Fruit fly (Drosophila melanogaster) whole organism, wandering third instar larva: ENCODE data around the gene Rsbp15.
A peak's percentile ranks its signal among the peaks of the same experiment; 100 is the strongest.

Experiments used
- Abd-B ChIP-seq: fragments of >200 bp; optimal IDR thresholded peaks from 2 replicates; lab custom pipeline; 2017; ENCODE audit warnings: missing biosample characterization, missing genetic modification characterization
- CG9705 ChIP-seq: fragments of 200-800 bp; sonication (Bioruptor generic); optimal IDR thresholded peaks from 2 replicates; lab custom pipeline; 2018; ENCODE audit warnings: missing biosample characterization, mild to moderate bottlenecking, missing genetic modification characterization
- CrebA ChIP-seq: fragments of 200-800 bp; sonication (Bioruptor generic); optimal IDR thresholded peaks from 2 replicates; lab custom pipeline; 2016; ENCODE audit warnings: missing biosample characterization, mild to moderate bottlenecking, missing genetic modification characterization, borderline replicate concordance
- Dfd ChIP-seq: fragments of >200 bp; optimal IDR thresholded peaks from 2 replicates; lab custom pipeline; 2017; ENCODE audit warnings: missing biosample characterization, missing genetic modification characterization
- Dif ChIP-seq: fragments of 200-275, 200-300 bp; sonication (Bioruptor generic); optimal IDR thresholded peaks from 2 replicates; lab custom pipeline; 2018; ENCODE audit warnings: missing biosample characterization, missing genetic modification characterization; ENCODE audit not compliant: partially characterized antibody
- GATAd ChIP-seq: sonication (Bioruptor generic); optimal IDR thresholded peaks from 2 replicates; lab custom pipeline; 2016; ENCODE audit warnings: missing biosample characterization, missing genetic modification characterization
- HLH106 ChIP-seq: fragments of 200-800 bp; optimal IDR thresholded peaks from 3 replicates; lab custom pipeline; 2019; ENCODE audit warnings: missing biosample characterization, mild to moderate bottlenecking, missing genetic modification characterization, moderate library complexity
- Hnf4 ChIP-seq: fragments of 200-800 bp; sonication (Bioruptor generic); optimal IDR thresholded peaks from 2 replicates; lab custom pipeline; 2016; ENCODE audit warnings: missing biosample characterization, mild to moderate bottlenecking, missing genetic modification characterization
- Hr78 ChIP-seq: fragments of >200 bp; optimal IDR thresholded peaks from 2 replicates; lab custom pipeline; 2017; ENCODE audit warnings: missing biosample characterization, missing genetic modification characterization
- Hr83 ChIP-seq: fragments of 200-300 bp; sonication (Bioruptor generic); optimal IDR thresholded peaks from 2 replicates; lab custom pipeline; 2016; ENCODE audit warnings: missing biosample characterization, mild to moderate bottlenecking, missing genetic modification characterization, moderate library complexity; ENCODE audit not compliant: poor library complexity, severe bottlenecking
- Jra ChIP-seq: sonication (Bioruptor generic); optimal IDR thresholded peaks from 2 replicates; lab custom pipeline; 2016; ENCODE audit warnings: missing biosample characterization, missing genetic modification characterization
- Myc ChIP-seq: fragments of >200 bp; optimal IDR thresholded peaks from 2 replicates; lab custom pipeline; 2017
- N ChIP-seq: fragments of >200 bp; optimal IDR thresholded peaks from 2 replicates; lab custom pipeline; 2018; ENCODE audit warnings: missing biosample characterization, missing external identifiers, missing genetic modification characterization
- Rel ChIP-seq, 2 experiments: fragments of 200-800 bp; sonication (Bioruptor generic) in 1 of 2; optimal IDR thresholded peaks; 2 replicates in 1 of 2; 3 replicates in 1 of 2; lab custom pipeline; 2016 to 2019; ENCODE audit warnings: mild to moderate bottlenecking in 2 of 2, missing biosample characterization in 2 of 2, missing genetic modification characterization in 2 of 2, moderate library complexity in 1 of 2
- Vsx2 ChIP-seq: fragments of 200-300, 225-300 bp; sonication (Bioruptor generic); optimal IDR thresholded peaks from 2 replicates; lab custom pipeline; 2018; ENCODE audit warnings: missing biosample characterization, missing genetic modification characterization; ENCODE audit not compliant: partially characterized antibody
- br ChIP-seq: fragments of 200-800 bp; sonication (Bioruptor generic); optimal IDR thresholded peaks from 2 replicates; lab custom pipeline; 2016; ENCODE audit warnings: missing biosample characterization, missing genetic modification characterization
- brk ChIP-seq: fragments of 200-800 bp; sonication (Bioruptor generic); optimal IDR thresholded peaks from 2 replicates; lab custom pipeline; 2016; ENCODE audit warnings: missing biosample characterization, mild to moderate bottlenecking, missing genetic modification characterization
- dl ChIP-seq, 2 experiments: fragments of 175-275, 200-275 bp in 1 of 2; fragments of 200-275 bp in 1 of 2; sonication (Bioruptor generic); optimal IDR thresholded peaks; lab custom pipeline; 2018; ENCODE audit warnings: mild to moderate bottlenecking in 2 of 2, missing biosample characterization in 2 of 2, missing genetic modification characterization in 2 of 2, moderate library complexity in 2 of 2; ENCODE audit not compliant: partially characterized antibody in 2 of 2, insufficient read depth in 1 of 2
- dmrt93B ChIP-seq: fragments of 200-800 bp; sonication (Bioruptor generic); optimal IDR thresholded peaks from 2 replicates; lab custom pipeline; 2018; ENCODE audit warnings: missing biosample characterization, mild to moderate bottlenecking, missing genetic modification characterization
- dsf ChIP-seq: sonication (Bioruptor generic); optimal IDR thresholded peaks from 2 replicates; lab custom pipeline; 2016; ENCODE audit warnings: missing biosample characterization, missing genetic modification characterization, borderline replicate concordance
- foxo ChIP-seq, 2 experiments: fragments of 200-800 bp; sonication (Bioruptor generic); optimal IDR thresholded peaks; 2 replicates in 1 of 2; 3 replicates in 1 of 2; lab custom pipeline; 2016 to 2017; ENCODE audit warnings: missing biosample characterization in 2 of 2, missing genetic modification characterization in 2 of 2
- fru ChIP-seq: fragments of 200-800 bp; sonication (Bioruptor generic); optimal IDR thresholded peaks from 3 replicates; lab custom pipeline; 2016; ENCODE audit warnings: missing biosample characterization, mild to moderate bottlenecking, missing genetic modification characterization
- h ChIP-seq: fragments of 200-800 bp; sonication (Bioruptor generic); optimal IDR thresholded peaks from 3 replicates; lab custom pipeline; 2016; ENCODE audit warnings: missing biosample characterization, mild to moderate bottlenecking, missing genetic modification characterization
- jim ChIP-seq: fragments of 175-275, 200-325 bp; sonication (Bioruptor generic); optimal IDR thresholded peaks from 2 replicates; lab custom pipeline; 2016; ENCODE audit warnings: missing biosample characterization, mild to moderate bottlenecking, missing genetic modification characterization
- lola ChIP-seq: fragments of >200 bp; optimal IDR thresholded peaks from 2 replicates; lab custom pipeline; 2017; ENCODE audit warnings: missing biosample characterization, missing genetic modification characterization
- psq ChIP-seq: fragments of 200-800 bp; sonication (Bioruptor generic); optimal IDR thresholded peaks from 3 replicates; lab custom pipeline; 2017; ENCODE audit warnings: missing biosample characterization, mild to moderate bottlenecking, missing genetic modification characterization, moderate library complexity
- rgr ChIP-seq: fragments of 200-800 bp; sonication (Bioruptor generic); optimal IDR thresholded peaks from 3 replicates; lab custom pipeline; 2016; ENCODE audit warnings: missing biosample characterization, mild to moderate bottlenecking, missing genetic modification characterization
- sv ChIP-seq: fragments of 200-800 bp; sonication (Bioruptor generic); optimal IDR thresholded peaks from 3 replicates; lab custom pipeline; 2016; ENCODE audit warnings: missing biosample characterization, missing genetic modification characterization
- usp ChIP-seq: fragments of >200 bp; optimal IDR thresholded peaks from 2 replicates; lab custom pipeline; 2017; ENCODE audit warnings: missing biosample characterization, missing genetic modification characterization

The Rsbp15 gene

DNA sequence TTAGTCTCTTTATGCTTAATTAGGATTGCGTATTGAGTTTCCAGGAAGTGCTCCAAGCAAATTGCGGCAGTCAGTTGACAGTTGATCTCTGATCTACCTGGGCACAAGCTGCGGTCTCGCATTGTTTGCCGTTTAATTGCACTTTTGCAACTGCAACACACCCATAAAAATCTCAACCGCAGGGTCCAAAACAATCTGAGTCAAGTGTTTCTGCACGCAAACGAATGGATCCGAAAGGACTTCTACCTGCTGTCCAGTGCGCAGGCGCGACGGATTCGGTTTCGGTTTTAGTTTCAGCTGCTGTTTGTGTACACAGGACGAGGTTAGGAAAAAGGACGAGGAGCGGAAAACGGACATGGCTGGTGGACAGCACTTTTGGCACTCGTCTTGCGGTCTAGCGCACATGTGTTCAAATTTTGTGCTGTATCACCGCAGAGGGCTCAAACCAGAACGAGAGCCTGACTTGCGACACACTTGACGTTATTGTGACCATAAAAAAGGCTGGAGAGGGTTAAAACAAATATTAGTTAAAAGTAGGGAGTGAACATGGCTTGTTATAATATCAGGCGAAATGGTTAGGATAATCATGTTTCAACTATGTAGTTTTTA lies 30.4 kb downstream of the Rsbp15 start:
- no peak for TF ChIP-seq br (GFP tag; lab: Kevin White, UChicago)
- no peak for TF ChIP-seq CG9705 (GFP tag; lab: Kevin White, UChicago)
- no peak for TF ChIP-seq Hnf4
- TF ChIP-seq rgr (GFP tag; lab: Kevin White, UChicago) = no peak
- TF ChIP-seq Rel (GFP tag; optimal IDR thresholded peaks at IDR 0.05; lab: Kevin White, UChicago) = no peak
- no peak for TF ChIP-seq Rel (tag; optimal IDR thresholded peaks at IDR 0.05; lab: Kevin White, UChicago)
- TF ChIP-seq Dfd (GFP tag; lab: Kevin White, UChicago) = no peak
- no peak for TF ChIP-seq usp (GFP tag; lab: Kevin White, UChicago)
- no peak for TF ChIP-seq Hr83 (GFP tag; lab: Kevin White, UChicago)
- TF ChIP-seq sv (GFP tag; lab: Kevin White, UChicago) = no peak
- TF ChIP-seq lola (GFP tag; lab: Kevin White, UChicago) = no peak
- no peak for TF ChIP-seq CrebA (GFP tag; lab: Kevin White, UChicago)
- TF ChIP-seq dsf (GFP tag; lab: Kevin White, UChicago) = no peak
- no peak for TF ChIP-seq Vsx2

DNA sequence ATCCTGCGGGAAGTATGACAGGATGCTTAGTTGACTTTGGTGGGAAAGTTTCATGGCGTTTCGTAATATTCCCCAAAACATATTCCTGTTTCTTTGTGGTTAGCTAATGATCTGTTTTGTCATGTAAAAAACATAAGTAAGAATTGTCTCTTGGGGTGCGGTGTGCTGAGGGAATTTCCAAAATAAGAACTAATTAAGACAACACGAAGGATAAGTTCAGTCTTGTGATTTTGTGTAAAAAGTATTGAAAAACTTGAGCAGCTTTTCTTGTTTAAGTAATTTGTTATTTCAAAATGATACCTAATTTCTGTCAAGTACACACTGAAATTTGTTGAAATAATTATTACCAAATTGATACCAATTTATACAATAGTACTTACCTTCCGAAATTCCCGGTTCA lies 31.7 kb downstream of the Rsbp15 start, which contains the start of gene CG3942:
TSS of gene CG3942 (plus strand) at position 301 of the 400 bp plus-strand sequence.
- TF ChIP-seq sv (GFP tag; lab: Kevin White, UChicago) (no peak), Dfd (GFP tag; lab: Kevin White, UChicago) (no peak), fru (GFP tag; lab: Kevin White, UChicago) (no peak), jim (GFP tag; lab: Kevin White, UChicago) (no peak)

DNA sequence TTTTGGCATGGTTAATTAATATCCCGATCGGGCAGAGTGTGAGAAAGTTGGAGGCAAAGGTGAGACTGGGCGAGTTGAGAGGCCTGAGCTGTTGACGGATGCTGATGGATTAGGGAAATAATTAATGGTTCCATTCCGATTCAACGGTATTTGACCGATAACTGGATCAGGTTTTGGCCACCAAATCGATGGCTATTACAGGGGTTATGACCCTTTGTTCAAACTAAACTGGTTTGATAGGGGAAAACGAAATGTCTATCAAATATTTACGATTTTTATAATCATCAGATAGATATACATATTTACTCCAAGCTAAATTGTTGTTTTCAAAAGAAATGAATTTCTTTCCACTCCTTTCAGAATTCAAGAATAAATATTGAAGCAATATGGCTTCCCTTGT lies 36.2 kb downstream of the Rsbp15 start, which contains the start of the genes CG44037 and svp:
TSS of gene CG44037 (plus strand) at position 301 of the 400 bp plus-strand sequence.
TSS of gene svp (plus strand) at position 301 of the 400 bp plus-strand sequence.
- TF ChIP-seq fru (GFP tag; lab: Kevin White, UChicago) (no peak), Jra (GFP tag; lab: Kevin White, UChicago) (no peak), rgr (GFP tag; lab: Kevin White, UChicago) (no peak), Dif (GFP tag; lab: Kevin White, UChicago) (no peak), GATAd (GFP tag; lab: Kevin White, UChicago) (no peak), Rel (GFP tag; optimal IDR thresholded peaks at IDR 0.05; lab: Kevin White, UChicago) (no peak), Rel (tag; optimal IDR thresholded peaks at IDR 0.05; lab: Kevin White, UChicago) (no peak), br (GFP tag; lab: Kevin White, UChicago) (no peak), brk (GFP tag; lab: Kevin White, UChicago) (no peak), Hnf4 (no peak), dmrt93B (GFP tag; lab: Kevin White, UChicago) (no peak), dl (GFP tag; optimal IDR thresholded peaks at IDR 0.05; lab: Kevin White, UChicago; ENCODE audit: insufficient read depth in 1 of 2, partially characterized antibody in 2 of 2) (no peak), Hr78 (GFP tag; lab: Kevin White, UChicago) (no peak), Abd-B (no peak), HLH106 (no peak), psq (GFP tag; lab: Kevin White, UChicago) (no peak), foxo (GFP tag; optimal IDR thresholded peaks at IDR 0.05; lab: Kevin White, UChicago) (no peak), dsf (GFP tag; lab: Kevin White, UChicago) (no peak), h (GFP tag; lab: Kevin White, UChicago) (no peak)

DNA sequence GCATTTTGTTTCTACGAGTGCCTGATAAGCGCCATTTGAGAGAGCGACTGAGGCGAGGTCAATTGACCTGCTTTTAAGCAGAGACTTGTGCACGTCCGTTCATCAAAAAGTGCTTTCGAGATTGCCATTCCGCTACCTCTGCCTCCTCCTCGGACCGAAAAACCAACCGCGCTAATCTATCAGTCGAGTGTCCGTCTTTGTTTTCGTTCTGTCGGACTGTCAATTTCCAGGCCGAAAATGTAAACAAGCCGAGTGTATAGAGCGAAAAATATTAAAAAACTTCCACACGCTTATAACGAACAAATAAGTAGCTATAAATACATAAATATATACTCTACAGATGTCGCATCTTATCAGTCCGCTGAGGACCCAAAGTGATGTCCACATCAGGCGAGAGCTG lies 36.8 kb downstream of the Rsbp15 start:
- no peak for TF ChIP-seq GATAd (GFP tag; lab: Kevin White, UChicago)
- TF ChIP-seq rgr (GFP tag; lab: Kevin White, UChicago) = no peak
- no peak for TF ChIP-seq Rel (GFP tag; optimal IDR thresholded peaks at IDR 0.05; lab: Kevin White, UChicago)
- TF ChIP-seq Rel (tag; optimal IDR thresholded peaks at IDR 0.05; lab: Kevin White, UChicago) = peak; percentile 54
- no peak for TF ChIP-seq sv (GFP tag; lab: Kevin White, UChicago)
- no peak for TF ChIP-seq N (GFP tag; lab: Kevin White, UChicago)
- no peak for TF ChIP-seq Myc
- no peak for TF ChIP-seq Jra (GFP tag; lab: Kevin White, UChicago)
- TF ChIP-seq dl (GFP tag; optimal IDR thresholded peaks at IDR 0.05; lab: Kevin White, UChicago; ENCODE audit: insufficient read depth in 1 of 2, partially characterized antibody in 2 of 2) = no peak
